Fruit fly (Drosophila melanogaster): ENCODE data around the gene CG13300.

Gene CG13300

dm6 chr3L:6302500-6302899 lies 49.7 kb downstream of the CG13300 start (continued):
- TF ChIP-seq Blimp-1 (GFP tag; optimal IDR thresholded peaks at IDR 0.05) (no peak), spab (GFP tag; optimal IDR thresholded peaks at IDR 0.05) (no peak), CG6808 (GFP tag; optimal IDR thresholded peaks at IDR 0.05) (no peak), fd59A (GFP tag; optimal IDR thresholded peaks at IDR 0.05) (no peak), eg (GFP tag; IDR thresholded peaks at IDR 0.05) (no peak), CG31627 (GFP tag; optimal IDR thresholded peaks at IDR 0.05) (peak; percentile 21), achi (GFP tag; optimal IDR thresholded peaks at IDR 0.05) (peak; percentile 11), Eip93F (GFP tag; optimal IDR thresholded peaks at IDR 0.05) (no peak), CG32006 (GFP tag; optimal IDR thresholded peaks at IDR 0.05) (no peak), Smox (GFP tag; optimal IDR thresholded peaks at IDR 0.05) (peak; percentile 39), fkh (GFP tag; optimal IDR thresholded peaks at IDR 0.05) (no peak), CG10631 (GFP tag; optimal IDR thresholded peaks at IDR 0.05) (no peak), svp (GFP tag) (peak; percentile 78)

dm6 chr3L:6296611-6297010 lies 55.6 kb downstream of the CG13300 start:
- TF ChIP-seq Eip78C (GFP tag): peak; percentile 2
- no peak for TF ChIP-seq Hr4 (GFP tag; optimal IDR thresholded peaks at IDR 0.05)
- TF ChIP-seq svp (GFP tag): peak; percentile 55

dm6 chr3L:6285412-6285811 lies 66.8 kb downstream of the CG13300 start:
- peak; percentile 67 for TF ChIP-seq CG3032 (tag; optimal IDR thresholded peaks at IDR 0.05)
- TF ChIP-seq CG8319 (GFP tag; optimal IDR thresholded peaks at IDR 0.05): no peak
- TF ChIP-seq Eip93F (GFP tag; optimal IDR thresholded peaks at IDR 0.05): no peak
- peak; percentile 8 for TF ChIP-seq CG16779 (tag; optimal IDR thresholded peaks at IDR 0.05)
- TF ChIP-seq CG10669 (GFP tag; optimal IDR thresholded peaks at IDR 0.05): peak; percentile 61
- TF ChIP-seq Ets21C (GFP tag; optimal IDR thresholded peaks at IDR 0.05): peak; percentile 3
- TF ChIP-seq CG6792 (GFP tag; optimal IDR thresholded peaks at IDR 0.05): peak; percentile 67
- TF ChIP-seq topi (GFP tag; optimal IDR thresholded peaks at IDR 0.05): peak; percentile 38
- TF ChIP-seq CG1621 (tag; optimal IDR thresholded peaks at IDR 0.05): peak; percentile 59
- peak; percentile 29 for TF ChIP-seq CG10631 (GFP tag; optimal IDR thresholded peaks at IDR 0.05)
- TF ChIP-seq Sox14 (GFP tag; optimal IDR thresholded peaks at IDR 0.05): peak; percentile 48
- no peak for TF ChIP-seq CG11294 (GFP tag; IDR thresholded peaks at IDR 0.05)
- TF ChIP-seq dsx (GFP tag; optimal IDR thresholded peaks at IDR 0.05; ENCODE audit: poor library complexity, severe bottlenecking): peak; percentile 50
- peak; percentile 47 for TF ChIP-seq CG31627 (GFP tag; optimal IDR thresholded peaks at IDR 0.05)
- TF ChIP-seq Sox102F (GFP tag; optimal IDR thresholded peaks at IDR 0.05): peak; percentile 56
- TF ChIP-seq CG9139 (GFP tag; optimal IDR thresholded peaks at IDR 0.05): peak; percentile 4
- TF ChIP-seq cyc (GFP tag; optimal IDR thresholded peaks at IDR 0.05): peak; percentile 34
- peak; percentile 65 for TF ChIP-seq esn (GFP tag; optimal IDR thresholded peaks at IDR 0.05)
- TF ChIP-seq CG3919 (GFP tag; optimal IDR thresholded peaks at IDR 0.05): peak; percentile 68
- TF ChIP-seq Hr4 (GFP tag; optimal IDR thresholded peaks at IDR 0.05): peak; percentile 49
- peak; percentile 3 for TF ChIP-seq CG4318 (GFP tag; optimal IDR thresholded peaks at IDR 0.05)
- TF ChIP-seq CG8632 (GFP tag; optimal IDR thresholded peaks at IDR 0.05): peak; percentile 47
- peak; percentile 50 for TF ChIP-seq vri (GFP tag; optimal IDR thresholded peaks at IDR 0.05)
- TF ChIP-seq Sox15 (GFP tag; optimal IDR thresholded peaks at IDR 0.05): no peak
- TF ChIP-seq CG7368 (GFP tag; optimal IDR thresholded peaks at IDR 0.05): peak; percentile 29
- peak; percentile 43 for TF ChIP-seq lz (GFP tag; optimal IDR thresholded peaks at IDR 0.05)
- peak; percentile 10 for TF ChIP-seq Lpt (GFP tag; optimal IDR thresholded peaks at IDR 0.05)
- peak; percentile 58 for TF ChIP-seq Ets96B (tag; optimal IDR thresholded peaks at IDR 0.05)
- peak; percentile 52 for TF ChIP-seq Met (GFP tag; optimal IDR thresholded peaks at IDR 0.05)
- no peak for TF ChIP-seq CG6854 (GFP tag; optimal IDR thresholded peaks at IDR 0.05)
- peak; percentile 72 for TF ChIP-seq net (GFP tag; optimal IDR thresholded peaks at IDR 0.05)
- peak; percentile 52 for TF ChIP-seq spab (GFP tag; optimal IDR thresholded peaks at IDR 0.05)
- no peak for TF ChIP-seq fd85E (GFP tag; optimal IDR thresholded peaks at IDR 0.05)
- TF ChIP-seq fkh (GFP tag; optimal IDR thresholded peaks at IDR 0.05): no peak
- peak; percentile 69; the same call in 2 of the 3 replicates for TF ChIP-seq CG8119 (GFP tag; IDR thresholded peaks at IDR 0.05)
- TF ChIP-seq eg (GFP tag; IDR thresholded peaks at IDR 0.05): peak; percentile 76
- peak in 1 of 2 experiments; percentile 46 for TF ChIP-seq salr (GFP tag; optimal IDR thresholded peaks at IDR 0.05)
- TF ChIP-seq OdsH (GFP tag; optimal IDR thresholded peaks at IDR 0.05): peak; percentile 59
- no peak for TF ChIP-seq Hr38 (GFP tag; optimal IDR thresholded peaks at IDR 0.05)
- peak; percentile 28 for TF ChIP-seq CG34406 (GFP tag; optimal IDR thresholded peaks at IDR 0.05)
